Worm (Caenorhabditis elegans) whole organism, late embryonic: Measurements from ENCODE around the gene Y51H4A.935.
A peak's percentile ranks its signal among the peaks of the same experiment; 100 is the strongest.

Experiments used
- C38D4.7 ChIP-seq: fragments of 200-800 bp; sonication (Bioruptor generic); optimal IDR thresholded peaks from 2 replicates; lab custom pipeline; 2018; ENCODE audit warnings: mild to moderate bottlenecking, missing genetic modification characterization, moderate library complexity, missing compliant biosample characterization
- F13H6.1 ChIP-seq: sonication (generic microtip); optimal IDR thresholded peaks from 2 replicates; lab custom pipeline; 2016; ENCODE audit warnings: missing genetic modification characterization, missing compliant biosample characterization
- K02D7.2 ChIP-seq: sonication (generic microtip); optimal IDR thresholded peaks from 2 replicates; lab custom pipeline; 2017; ENCODE audit warnings: mild to moderate bottlenecking, missing genetic modification characterization, missing compliant biosample characterization
- K09A11.1 ChIP-seq: sonication (generic microtip); optimal IDR thresholded peaks from 2 replicates; lab custom pipeline; 2017; ENCODE audit warnings: antibody characterized with exemption, mild to moderate bottlenecking, missing genetic modification characterization, missing compliant biosample characterization; ENCODE audit not compliant: insufficient read depth
- T23F11.4 ChIP-seq: fragments of 200-800 bp; sonication (Bioruptor generic); optimal IDR thresholded peaks from 2 replicates; lab custom pipeline; 2018; ENCODE audit warnings: mild to moderate bottlenecking, missing genetic modification characterization, missing compliant biosample characterization
- ahr-1 ChIP-seq: sonication (generic microtip); optimal IDR thresholded peaks from 2 replicates; lab custom pipeline; 2016; ENCODE audit warnings: missing genetic modification characterization, missing compliant biosample characterization
- ama-1 ChIP-seq: fragments of 150-350 bp; optimal IDR thresholded peaks from 2 replicates; lab custom pipeline; 2014
- ceh-18 ChIP-seq: sonication (generic microtip); optimal IDR thresholded peaks from 2 replicates; lab custom pipeline; 2016; ENCODE audit warnings: missing genetic modification characterization, missing compliant biosample characterization
- ceh-19 ChIP-seq: fragments of 200-800 bp; sonication (Bioruptor generic); optimal IDR thresholded peaks from 2 replicates; lab custom pipeline; 2018; ENCODE audit warnings: mild to moderate bottlenecking, missing genetic modification characterization, missing compliant biosample characterization
- ceh-2 ChIP-seq: sonication (generic microtip); optimal IDR thresholded peaks from 2 replicates; lab custom pipeline; 2016; ENCODE audit warnings: missing genotype, missing genetic modification characterization, missing compliant biosample characterization
- ceh-24 ChIP-seq: sonication (generic microtip); optimal IDR thresholded peaks from 2 replicates; lab custom pipeline; 2016; ENCODE audit warnings: mild to moderate bottlenecking, missing genetic modification characterization, missing compliant biosample characterization
- ceh-30 ChIP-seq: fragments of 150-350 bp; optimal IDR thresholded peaks from 2 replicates; lab custom pipeline; 2014; ENCODE audit warnings: missing biosample characterization, missing genetic modification characterization
- ceh-45 ChIP-seq: fragments of 200-800 bp; sonication (Bioruptor generic); IDR thresholded peaks from 2 replicates; pipeline ENCODE4 v1.3.6; 2022; ENCODE audit warnings: missing genetic modification reagents, missing genetic modification characterization, missing compliant biosample characterization
- ceh-6 ChIP-seq: fragments of 200-800 bp; sonication (Bioruptor generic); optimal IDR thresholded peaks from 2 replicates; lab custom pipeline; 2018; ENCODE audit warnings: mild to moderate bottlenecking, missing genetic modification characterization, missing compliant biosample characterization
- ceh-9 ChIP-seq: sonication (generic microtip); optimal IDR thresholded peaks from 2 replicates; lab custom pipeline; 2016; ENCODE audit warnings: mild to moderate bottlenecking, missing genetic modification characterization, inconsistent platforms, missing compliant biosample characterization
- elt-2 ChIP-seq: sonication (generic microtip); optimal IDR thresholded peaks from 2 replicates; lab custom pipeline; 2016; ENCODE audit warnings: missing genetic modification reagents, missing genetic modification characterization, missing compliant biosample characterization
- ets-4 ChIP-seq: sonication (generic microtip); optimal IDR thresholded peaks from 2 replicates; lab custom pipeline; 2016; ENCODE audit warnings: missing genetic modification characterization, missing compliant biosample characterization
- eyg-1 ChIP-seq: sonication (generic microtip); optimal IDR thresholded peaks from 2 replicates; lab custom pipeline; 2016; ENCODE audit warnings: missing genotype, missing genetic modification characterization, missing compliant biosample characterization
- fkh-6 ChIP-seq: sonication (generic microtip); optimal IDR thresholded peaks from 2 replicates; lab custom pipeline; 2016; ENCODE audit warnings: missing genetic modification characterization, missing compliant biosample characterization
- gmeb-2 ChIP-seq: sonication (generic microtip); optimal IDR thresholded peaks from 2 replicates; lab custom pipeline; 2016; ENCODE audit warnings: missing genetic modification characterization, inconsistent platforms, missing compliant biosample characterization
- hlh-13 ChIP-seq: fragments of 200-800 bp; sonication (Bioruptor generic); optimal IDR thresholded peaks from 2 replicates; lab custom pipeline; 2018; ENCODE audit warnings: mild to moderate bottlenecking, missing genetic modification characterization, missing compliant biosample characterization
- hlh-15 ChIP-seq: sonication (generic microtip); optimal IDR thresholded peaks from 2 replicates; lab custom pipeline; 2016; ENCODE audit warnings: missing genetic modification characterization, missing compliant biosample characterization
- hlh-30 ChIP-seq: sonication (generic microtip); optimal IDR thresholded peaks from 2 replicates; lab custom pipeline; 2017; ENCODE audit warnings: antibody characterized with exemption, missing genetic modification characterization, missing compliant biosample characterization; ENCODE audit not compliant: insufficient read depth
- hlh-6 ChIP-seq: sonication (generic microtip); optimal IDR thresholded peaks from 2 replicates; lab custom pipeline; 2016; ENCODE audit warnings: missing genotype, missing genetic modification characterization, missing compliant biosample characterization
- lim-6 ChIP-seq: sonication (generic microtip); optimal IDR thresholded peaks from 2 replicates; lab custom pipeline; 2016; ENCODE audit warnings: missing genetic modification characterization, missing compliant biosample characterization
- lin-11 ChIP-seq: fragments of 200-800 bp; sonication (Bioruptor generic); optimal IDR thresholded peaks from 2 replicates; lab custom pipeline; 2018; ENCODE audit warnings: mild to moderate bottlenecking, missing genetic modification characterization, missing compliant biosample characterization
- madf-2 ChIP-seq: sonication (generic microtip); optimal IDR thresholded peaks from 2 replicates; lab custom pipeline; 2017; ENCODE audit warnings: missing genetic modification characterization, missing compliant biosample characterization
- nhr-11 ChIP-seq: fragments of 150-350 bp; optimal IDR thresholded peaks from 2 replicates; lab custom pipeline; 2014; ENCODE audit warnings: missing biosample characterization, missing genetic modification characterization
- npax-4 ChIP-seq: sonication (generic microtip); optimal IDR thresholded peaks from 2 replicates; lab custom pipeline; 2016; ENCODE audit warnings: missing genetic modification characterization, missing compliant biosample characterization
- odd-2 ChIP-seq: sonication (generic microtip); optimal IDR thresholded peaks from 2 replicates; lab custom pipeline; 2017; ENCODE audit warnings: antibody characterized with exemption, mild to moderate bottlenecking, missing genetic modification characterization, missing compliant biosample characterization
- pat-9 ChIP-seq: fragments of 200-800 bp; sonication (Bioruptor generic); optimal IDR thresholded peaks from 2 replicates; lab custom pipeline; 2018; ENCODE audit warnings: mild to moderate bottlenecking, missing genetic modification characterization, moderate library complexity, missing compliant biosample characterization
- pha-2 ChIP-seq: sonication (generic microtip); optimal IDR thresholded peaks from 2 replicates; lab custom pipeline; 2017; ENCODE audit warnings: mild to moderate bottlenecking, missing genetic modification characterization, missing compliant biosample characterization
- pha-4 ChIP-seq: fragments of 150-350 bp; optimal IDR thresholded peaks from 2 replicates; lab custom pipeline; 2018; ENCODE audit warnings: missing biosample characterization, missing genetic modification reagents, missing genetic modification characterization
- ref-2 ChIP-seq: sonication (generic microtip); optimal IDR thresholded peaks from 2 replicates; lab custom pipeline; 2016; ENCODE audit warnings: missing genetic modification characterization, missing compliant biosample characterization
- sox-2 ChIP-seq: fragments of 200-800 bp; sonication (Bioruptor generic); IDR thresholded peaks from 2 replicates; pipeline ENCODE4 v1.3.6; 2022; ENCODE audit warnings: missing genetic modification reagents, missing genetic modification characterization, missing compliant biosample characterization
- sox-4 ChIP-seq: sonication (generic microtip); optimal IDR thresholded peaks from 2 replicates; lab custom pipeline; 2017; ENCODE audit warnings: mild to moderate bottlenecking, missing genetic modification characterization, inconsistent platforms, missing compliant biosample characterization
- syd-9 ChIP-seq: sonication (generic microtip); optimal IDR thresholded peaks from 2 replicates; lab custom pipeline; 2016; ENCODE audit warnings: mild to moderate bottlenecking, missing genetic modification characterization, moderate library complexity, missing compliant biosample characterization
- unc-3 ChIP-seq, 2 experiments: fragments of 200-800 bp in 1 of 2; sonication (Bioruptor generic) in 1 of 2; sonication (generic microtip) in 1 of 2; conservative IDR thresholded peaks in 1 of 2; optimal IDR thresholded peaks in 1 of 2; 2 replicates each; pipeline versions ENCODE4 v1.3.6 to Lab custom; 2016 to 2022; ENCODE audit warnings: missing compliant biosample characterization in 2 of 2, missing genetic modification characterization in 2 of 2, missing genetic modification reagents in 1 of 2
- unc-55 ChIP-seq: sonication (generic microtip); optimal IDR thresholded peaks from 2 replicates; lab custom pipeline; 2017; ENCODE audit warnings: missing biosample characterization, missing genetic modification reagents, missing genetic modification characterization
- unc-86 ChIP-seq: sonication (generic microtip); optimal IDR thresholded peaks from 2 replicates; lab custom pipeline; 2016; ENCODE audit warnings: missing genetic modification characterization, missing compliant biosample characterization
- ztf-16 ChIP-seq: sonication (generic microtip); optimal IDR thresholded peaks from 2 replicates; lab custom pipeline; 2017; ENCODE audit warnings: missing genetic modification characterization, missing compliant biosample characterization

The Y51H4A.935 gene

ce11 chrIV:16489958-16490357, 17.1 kb downstream of the Y51H4A.935 start (continued):
- no peak for TF ChIP-seq hlh-13
- TF ChIP-seq lim-6, result no peak
- no peak for TF ChIP-seq npax-4 (tag; lab: Kevin White, UChicago)
- TF ChIP-seq sox-4 (tag; lab: Kevin White, UChicago), result no peak
- peak; percentile 30 for TF ChIP-seq ama-1
- peak; percentile 2 for TF ChIP-seq madf-2 (tag; lab: Kevin White, UChicago)
- TF ChIP-seq elt-2, result no peak
- no peak for TF ChIP-seq K02D7.2 (tag; lab: Kevin White, UChicago)
- TF ChIP-seq ceh-6 (GFP tag; lab: Kevin White, UChicago), result no peak
- no peak for TF ChIP-seq fkh-6 (tag; lab: Kevin White, UChicago)
- no peak for TF ChIP-seq hlh-6 (tag; lab: Kevin White, UChicago)
- no peak for TF ChIP-seq nhr-11 (tag; lab: Kevin White, UChicago)
- TF ChIP-seq ets-4 (tag; lab: Kevin White, UChicago), result no peak
- TF ChIP-seq ceh-30, result no peak
- no peak for TF ChIP-seq C38D4.7 (GFP tag; lab: Kevin White, UChicago)
- TF ChIP-seq F13H6.1, result no peak
- no peak for TF ChIP-seq unc-3 (GFP tag; conservative IDR thresholded peaks at IDR 0.05; lab: Robert Waterston, UW)
- no peak for TF ChIP-seq unc-3 (tag; optimal IDR thresholded peaks at IDR 0.05; lab: Kevin White, UChicago)
- no peak for TF ChIP-seq ref-2 (tag; lab: Kevin White, UChicago)
- TF ChIP-seq ceh-24 (tag; lab: Kevin White, UChicago), result no peak
- no peak for TF ChIP-seq ceh-2 (tag; lab: Kevin White, UChicago)
- no peak for TF ChIP-seq ahr-1
- TF ChIP-seq ztf-16 (tag; lab: Kevin White, UChicago), result peak; percentile 4
- TF ChIP-seq pha-2, result no peak
- TF ChIP-seq eyg-1, result no peak
- TF ChIP-seq syd-9, result no peak
- no peak for TF ChIP-seq T23F11.4
- TF ChIP-seq lin-11 (tag; lab: Kevin White, UChicago), result no peak
- no peak for TF ChIP-seq ceh-19 (GFP tag; lab: Kevin White, UChicago)

- TF ChIP-seq ztf-16 (tag; lab: Kevin White, UChicago), result no peak
- no peak for TF ChIP-seq unc-86 (tag; lab: Kevin White, UChicago)
- no peak for TF ChIP-seq ceh-9 (tag; lab: Kevin White, UChicago)
- no peak for TF ChIP-seq unc-55
- no peak for TF ChIP-seq sox-2
- no peak for TF ChIP-seq gmeb-2
- no peak for TF ChIP-seq unc-3 (GFP tag; conservative IDR thresholded peaks at IDR 0.05; lab: Robert Waterston, UW)
- TF ChIP-seq unc-3 (tag; optimal IDR thresholded peaks at IDR 0.05; lab: Kevin White, UChicago), result no peak
- TF ChIP-seq ceh-45, result no peak
- no peak for TF ChIP-seq pat-9 (tag; lab: Kevin White, UChicago)
- no peak for TF ChIP-seq F13H6.1
- TF ChIP-seq odd-2, result no peak
- TF ChIP-seq hlh-30 (tag; lab: Kevin White, UChicago), result no peak
- TF ChIP-seq ceh-18 (tag; lab: Kevin White, UChicago), result no peak
- TF ChIP-seq pha-4 (tag; lab: Kevin White, UChicago), result no peak
- no peak for TF ChIP-seq K09A11.1 (tag; lab: Kevin White, UChicago)
- no peak for TF ChIP-seq hlh-15 (tag; lab: Kevin White, UChicago)
- no peak for TF ChIP-seq npax-4 (tag; lab: Kevin White, UChicago)
- TF ChIP-seq, all 69 proteins: peak for 0
Observed at ce11 chrIV:16488921-16489320, 18.1 kb downstream of the Y51H4A.935 start, which contains the start of gene rho-1. rho-1 (minus strand) TSS chrIV:16489021.
